Worm (Caenorhabditis elegans): ENCODE data around the gene srw-107.

srw-107 gene

DNA sequence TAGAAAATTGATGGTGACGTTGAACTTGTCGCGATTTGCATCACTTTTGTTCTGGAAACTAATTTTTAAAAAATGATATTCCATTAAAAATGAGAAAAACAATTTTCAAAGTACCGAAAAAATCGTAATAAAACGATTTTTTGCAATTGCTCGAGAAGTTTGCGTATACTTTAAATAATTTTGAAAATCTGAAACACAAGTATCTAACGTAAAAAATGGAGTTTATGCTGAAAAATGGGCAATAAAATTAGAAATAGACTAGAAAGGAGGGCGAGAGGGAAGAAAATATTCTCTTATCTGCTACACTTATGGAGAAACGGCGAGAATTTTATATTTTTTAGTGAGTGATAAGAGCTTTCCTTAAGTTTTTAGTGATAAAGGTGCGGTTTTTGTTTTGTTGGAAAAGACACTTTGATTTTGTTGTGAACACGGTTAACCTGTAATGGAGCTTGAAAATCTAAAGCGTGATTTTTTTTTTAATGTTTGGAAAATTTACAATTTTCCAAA is 38.1 kb downstream of the srw-107 start, which contains the start of gene nhr-130:
TSS of gene nhr-130 (minus strand) at position 51 of the 507 bp plus-strand sequence.
- TF ChIP-seq egl-13 (tag; optimal IDR thresholded peaks at IDR 0.05) (no peak), tlp-1 (tag; optimal IDR thresholded peaks at IDR 0.05) (peak; percentile 28), nhr-237 (tag; optimal IDR thresholded peaks at IDR 0.05) (no peak), tbx-2 (tag; optimal IDR thresholded peaks at IDR 0.05) (no peak), jun-1 (tag; optimal IDR thresholded peaks at IDR 0.05) (no peak), nhr-19 (GFP tag; conservative IDR thresholded peaks at IDR 0.05) (no peak), isw-1 (GFP tag; IDR thresholded peaks at IDR 0.05) (no peak), hlh-4 (tag; optimal IDR thresholded peaks at IDR 0.05) (no peak), grh-1 (GFP tag; IDR thresholded peaks at IDR 0.05) (no peak), elt-2 (tag; optimal IDR thresholded peaks at IDR 0.05) (peak; percentile 78), hlh-17 (GFP tag; optimal IDR thresholded peaks at IDR 0.05; ENCODE audit: borderline replicate concordance) (no peak), mef-2 (tag; optimal IDR thresholded peaks at IDR 0.05) (no peak), unc-98 (GFP tag; IDR thresholded peaks at IDR 0.05) (no peak), nhr-20 (tag; optimal IDR thresholded peaks at IDR 0.05) (peak; percentile 30), fos-1 (tag; optimal IDR thresholded peaks at IDR 0.05) (no peak), lin-14 (GFP tag; optimal IDR thresholded peaks at IDR 0.05) (peak; percentile 12), mep-1 (tag; optimal IDR thresholded peaks at IDR 0.05) (no peak), nhr-12 (tag; optimal IDR thresholded peaks at IDR 0.05) (no peak), sptf-1 (tag; optimal IDR thresholded peaks at IDR 0.05) (no peak)

DNA sequence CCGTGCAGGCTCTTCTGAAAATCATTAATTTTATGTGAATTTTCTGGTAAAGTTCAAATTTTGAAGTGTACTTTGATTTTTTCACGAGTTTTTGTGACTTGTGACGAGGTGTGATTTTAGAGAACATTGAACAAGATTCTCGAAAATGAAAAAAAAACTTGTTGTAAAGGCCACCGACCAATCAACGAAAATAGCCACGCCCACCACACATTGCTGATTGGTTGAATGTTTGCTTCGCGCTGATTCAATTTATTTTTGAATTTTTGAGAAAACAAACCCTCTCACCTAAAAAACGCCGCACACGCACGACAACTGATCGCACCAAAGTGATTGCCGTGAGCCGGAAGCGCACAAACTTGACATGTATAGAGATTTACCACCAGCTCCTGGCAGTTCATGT is 38.6 kb downstream of the srw-107 start:
- TF ChIP-seq hlh-17 (GFP tag; optimal IDR thresholded peaks at IDR 0.05; ENCODE audit: borderline replicate concordance) (no peak), ceh-63 (GFP tag; optimal IDR thresholded peaks at IDR 0.05) (no peak), ceh-8 (GFP tag; optimal IDR thresholded peaks at IDR 0.05) (no peak), C34B4.2 (tag; optimal IDR thresholded peaks at IDR 0.05) (no peak), elt-3 (tag; optimal IDR thresholded peaks at IDR 0.05) (no peak), fkh-8 (tag; optimal IDR thresholded peaks at IDR 0.05) (no peak), ztf-4 (tag; optimal IDR thresholded peaks at IDR 0.05) (no peak), lir-3 (tag; optimal IDR thresholded peaks at IDR 0.05; ENCODE audit: poor library complexity) (no peak), nhr-71 (tag; optimal IDR thresholded peaks at IDR 0.05) (no peak)

DNA sequence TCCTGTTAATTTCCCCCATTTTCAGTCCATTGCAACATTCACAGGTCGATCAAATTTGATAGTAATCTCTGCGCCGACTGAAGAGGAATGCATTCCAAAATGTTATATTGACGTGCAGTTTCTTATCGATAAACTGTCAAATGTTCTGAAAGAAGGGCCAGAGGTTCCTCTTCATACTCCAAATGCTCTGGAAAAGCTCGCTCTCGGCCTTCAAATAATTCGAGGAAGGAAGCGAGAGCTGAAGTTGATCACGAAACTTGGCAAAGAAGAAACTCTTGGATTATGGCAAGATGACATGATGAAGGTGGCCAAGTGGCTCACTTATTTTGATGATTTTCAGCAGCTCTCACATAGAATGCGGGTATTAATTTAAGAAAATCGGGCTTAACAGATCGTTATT is 42.4 kb downstream of the srw-107 start:
- TF ChIP-seq ztf-4 (tag; optimal IDR thresholded peaks at IDR 0.05) (no peak), vab-15 (tag; optimal IDR thresholded peaks at IDR 0.05) (no peak), C34B4.2 (tag; optimal IDR thresholded peaks at IDR 0.05) (no peak)

DNA sequence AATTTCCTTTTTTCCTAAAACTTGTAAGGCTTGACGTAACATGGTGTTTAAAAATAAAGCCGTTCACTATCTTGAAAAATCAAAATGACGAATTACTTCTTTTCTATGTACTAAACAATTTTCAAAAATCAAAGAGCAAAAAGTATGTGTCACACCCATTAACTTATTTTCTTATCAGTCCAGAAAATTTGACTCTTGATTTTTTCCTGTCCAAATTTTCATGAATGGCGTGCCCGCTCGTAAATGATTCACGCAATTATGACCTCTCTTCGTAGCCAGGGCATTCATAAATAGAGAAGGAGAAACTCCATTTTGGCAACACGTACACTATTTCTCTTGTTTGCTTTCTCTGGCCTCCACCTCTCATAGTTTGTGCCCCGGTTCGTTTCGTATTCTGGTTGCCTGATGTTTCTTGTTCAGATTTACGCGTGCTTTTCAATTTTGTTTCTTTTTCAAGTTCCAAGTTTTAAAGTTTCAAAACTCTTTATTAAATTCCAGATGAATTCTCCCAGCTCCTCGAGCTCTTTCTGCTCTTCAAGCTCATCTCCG is 43.7 kb downstream of the srw-107 start, which contains the start of gene nhr-55:
TSS of gene nhr-55 (plus strand) at position 499 of the 549 bp plus-strand sequence.
- TF ChIP-seq fkh-8 (tag; optimal IDR thresholded peaks at IDR 0.05) (peak; percentile 5), elt-2 (tag; optimal IDR thresholded peaks at IDR 0.05) (peak; percentile 14), ceh-82 (tag; optimal IDR thresholded peaks at IDR 0.05) (no peak), unc-98 (GFP tag; IDR thresholded peaks at IDR 0.05) (no peak), elt-3 (tag; optimal IDR thresholded peaks at IDR 0.05) (no peak), lsy-2 (tag; optimal IDR thresholded peaks at IDR 0.05) (no peak), efl-1 (optimal IDR thresholded peaks at IDR 0.05) (no peak), efl-1 (GFP tag; optimal IDR thresholded peaks at IDR 0.05 in 1 of 2) (no peak), sup-37 (GFP tag; optimal IDR thresholded peaks at IDR 0.05) (no peak), nhr-71 (tag; optimal IDR thresholded peaks at IDR 0.05) (no peak), pag-3 (tag; optimal IDR thresholded peaks at IDR 0.05; ENCODE audit: borderline replicate concordance, insufficient read depth) (no peak), lin-35 (GFP tag; optimal IDR thresholded peaks at IDR 0.05) (peak in 1 of 2 experiments; percentile 1)

Data from whole organism, L1 larva.